Worm (Caenorhabditis elegans) whole organism, late embryonic: Measurements from ENCODE around the gene lag-2.

ENCODE experiments used
- F13H6.1 ChIP-seq: sonication (generic microtip); optimal IDR thresholded peaks from 2 replicates; lab custom pipeline; 2016; ENCODE audit warnings: missing genetic modification characterization, missing compliant biosample characterization
- ceh-31 ChIP-seq: sonication (generic microtip); optimal IDR thresholded peaks from 2 replicates; lab custom pipeline; 2016; ENCODE audit warnings: missing genetic modification characterization, missing compliant biosample characterization
- dmd-4 ChIP-seq: sonication (generic microtip); optimal IDR thresholded peaks from 2 replicates; lab custom pipeline; 2016; ENCODE audit warnings: borderline replicate concordance, missing genetic modification characterization, missing compliant biosample characterization
- ets-4 ChIP-seq: sonication (generic microtip); optimal IDR thresholded peaks from 2 replicates; lab custom pipeline; 2016; ENCODE audit warnings: missing genetic modification characterization, missing compliant biosample characterization
- fkh-10 ChIP-seq: fragments of 150-350 bp; optimal IDR thresholded peaks from 2 replicates; lab custom pipeline; 2014; ENCODE audit warnings: missing biosample characterization, missing genetic modification reagents, missing genetic modification characterization
- pat-9 ChIP-seq: fragments of 200-800 bp; sonication (Bioruptor generic); optimal IDR thresholded peaks from 2 replicates; lab custom pipeline; 2018; ENCODE audit warnings: mild to moderate bottlenecking, missing genetic modification characterization, moderate library complexity, missing compliant biosample characterization
- pha-2 ChIP-seq: sonication (generic microtip); optimal IDR thresholded peaks from 2 replicates; lab custom pipeline; 2017; ENCODE audit warnings: mild to moderate bottlenecking, missing genetic modification characterization, missing compliant biosample characterization
- pqm-1 ChIP-seq: sonication (generic microtip); optimal IDR thresholded peaks from 2 replicates; lab custom pipeline; 2016; ENCODE audit warnings: missing genetic modification characterization, missing compliant biosample characterization
- ttx-3 ChIP-seq: sonication (generic microtip); optimal IDR thresholded peaks from 2 replicates; lab custom pipeline; 2016; ENCODE audit warnings: missing genetic modification reagents, missing genetic modification characterization, missing compliant biosample characterization
- zip-5 ChIP-seq: sonication (generic microtip); optimal IDR thresholded peaks from 2 replicates; lab custom pipeline; 2016; ENCODE audit warnings: missing genetic modification characterization, missing compliant biosample characterization

DNA sequence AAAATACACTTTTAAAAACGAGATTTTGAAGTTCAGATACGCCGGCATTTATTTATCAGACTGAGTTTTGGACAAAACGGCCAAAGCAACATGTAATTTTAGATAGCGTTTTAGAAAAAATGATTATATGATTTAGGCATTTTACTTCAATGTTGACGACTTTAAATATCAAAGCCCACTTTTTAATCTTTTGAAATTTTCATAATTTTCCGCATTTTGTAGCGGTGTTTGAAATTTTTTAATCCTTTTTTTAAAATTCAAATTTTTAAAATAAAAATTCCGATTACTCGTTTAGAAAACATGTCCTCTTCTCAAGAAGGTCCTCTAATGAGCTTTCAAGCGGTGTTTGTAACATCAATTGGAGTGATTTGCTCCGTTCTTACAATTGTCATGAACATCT is 18.3 kb upstream of the lag-2 start, which contains the start of gene srbc-6:
- no peak for TF ChIP-seq pqm-1 (tag; lab: Kevin White, UChicago)
- TF ChIP-seq pat-9 (tag; lab: Kevin White, UChicago), result no peak
- TF ChIP-seq dmd-4, result no peak
- no peak for TF ChIP-seq fkh-10 (GFP tag; lab: Kevin White, UChicago)
- no peak for TF ChIP-seq ceh-31 (tag; lab: Kevin White, UChicago)
- TF ChIP-seq ets-4 (tag; lab: Kevin White, UChicago), result no peak
- TF ChIP-seq ttx-3 (tag; lab: Kevin White, UChicago), result no peak
- TF ChIP-seq zip-5, result no peak
- TF ChIP-seq pha-2 (tag; lab: Kevin White, UChicago), result no peak
- no peak for TF ChIP-seq F13H6.1 (tag; lab: Kevin White, UChicago)
